Fruit fly (Drosophila melanogaster) whole organism, adult: Measurements from ENCODE around the gene mRpL2.

Experiments used
- CG12768 ChIP-seq: fragments of 200-800 bp; sonication (Bioruptor generic); optimal IDR thresholded peaks from 2 replicates; lab custom pipeline; 2017; ENCODE audit warnings: missing biosample characterization, missing genetic modification characterization, mild to moderate bottlenecking, moderate library complexity, missing genetic modification reagents
- CG1620 ChIP-seq: fragments of 200-800 bp; sonication (Bioruptor generic); optimal IDR thresholded peaks from 2 replicates; lab custom pipeline; 2016; ENCODE audit warnings: missing biosample characterization, missing genetic modification characterization
- CG7045 ChIP-seq: fragments of 200-800 bp; sonication (Bioruptor generic); optimal IDR thresholded peaks from 2 replicates; lab custom pipeline; 2017; ENCODE audit warnings: missing biosample characterization, mild to moderate bottlenecking, missing genetic modification characterization
- Clk ChIP-seq: fragments of 200-800 bp; sonication (Bioruptor generic); optimal IDR thresholded peaks from 2 replicates; lab custom pipeline; 2017; ENCODE audit warnings: missing biosample characterization, missing genetic modification characterization
- Crg-1 ChIP-seq: fragments of 200-800 bp; sonication (Bioruptor generic); optimal IDR thresholded peaks from 2 replicates; lab custom pipeline; 2016; ENCODE audit warnings: missing biosample characterization, missing genetic modification characterization
- Hr96 ChIP-seq: fragments of 200-800 bp; sonication (Bioruptor generic); optimal IDR thresholded peaks from 2 replicates; lab custom pipeline; 2016; ENCODE audit warnings: missing biosample characterization, missing genetic modification characterization
- bab1 ChIP-seq: fragments of 200-800 bp; sonication (Bioruptor generic); optimal IDR thresholded peaks from 3 replicates; lab custom pipeline; 2019; ENCODE audit warnings: missing biosample characterization, mild to moderate bottlenecking, missing genetic modification characterization, moderate library complexity
- cic ChIP-seq: fragments of 200-800 bp; sonication (Bioruptor generic); optimal IDR thresholded peaks from 2 replicates; lab custom pipeline; 2017; ENCODE audit warnings: missing biosample characterization, mild to moderate bottlenecking, missing genetic modification characterization, moderate library complexity
- cnc ChIP-seq, 2 experiments: fragments of >200 bp; optimal IDR thresholded peaks; 2 replicates each; lab custom pipeline; 2017
- kay ChIP-seq: fragments of 200-800 bp; sonication (Bioruptor generic); peaks from one replicate; lab custom pipeline; 2016; ENCODE audit warnings: missing biosample characterization, missing genetic modification characterization, borderline replicate concordance
- pad ChIP-seq: fragments of 200-800 bp; sonication (Bioruptor generic); optimal IDR thresholded peaks from 3 replicates; lab custom pipeline; 2017; ENCODE audit warnings: missing biosample characterization, missing genetic modification characterization, mild to moderate bottlenecking, moderate library complexity, missing genetic modification reagents
- toe ChIP-seq: fragments of 200-800 bp; sonication (Bioruptor generic); optimal IDR thresholded peaks from 2 replicates; lab custom pipeline; 2016; ENCODE audit warnings: missing biosample characterization, missing genetic modification characterization

DNA sequence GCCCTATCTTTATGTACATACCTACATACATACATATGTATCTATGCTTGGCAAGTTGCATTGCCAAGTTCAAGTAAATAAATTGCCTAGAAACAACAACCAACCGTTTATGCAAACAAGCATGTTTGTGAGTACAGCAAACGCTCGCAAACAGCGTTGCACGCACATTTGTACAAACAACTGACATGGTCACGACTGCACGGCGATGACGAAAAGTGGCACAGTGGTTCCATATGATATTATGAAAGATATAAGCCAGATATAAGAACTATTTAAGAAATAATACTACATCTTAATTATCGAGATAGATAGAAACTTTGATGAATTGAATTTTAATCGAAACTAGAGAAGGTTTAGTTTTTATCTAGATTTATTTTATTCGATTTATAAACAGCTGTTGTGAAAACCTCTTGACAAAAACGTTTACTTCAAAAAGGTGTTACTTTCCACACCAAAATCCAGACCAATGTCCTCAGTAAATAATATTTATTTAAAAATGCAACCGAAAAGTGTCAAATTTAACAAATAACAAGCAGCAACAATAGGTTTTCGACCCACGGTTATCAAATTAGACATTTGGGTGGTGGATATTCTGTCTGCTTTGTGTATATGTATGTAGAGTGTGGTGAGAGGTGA, 30.7 kb upstream of the mRpL2 start:
- TF ChIP-seq cic (GFP tag; lab: Kevin White, UChicago) (no peak), Clk (GFP tag; lab: Kevin White, UChicago) (no peak), Hr96 (no peak), bab1 (GFP tag; lab: Kevin White, UChicago) (peak; percentile 59), kay (GFP tag; lab: Kevin White, UChicago) (peak; percentile 86), pad (GFP tag; lab: Kevin White, UChicago) (peak; percentile 15), CG12768 (GFP tag; lab: Kevin White, UChicago) (no peak), CG7045 (GFP tag; lab: Kevin White, UChicago) (peak; percentile 39), CG1620 (GFP tag; lab: Kevin White, UChicago) (no peak), Crg-1 (GFP tag; lab: Kevin White, UChicago) (no peak), toe (no peak), cnc (optimal IDR thresholded peaks at IDR 0.05; lab: Kevin White, UChicago) (no peak)
